Fruit fly (Drosophila melanogaster) whole organism, embryonic: ENCODE measurements around the gene CG6356.
A peak's percentile ranks its signal among the peaks of the same experiment; 100 is the strongest.

Experiments used
- Awh ChIP-seq: fragments of 200-800 bp; sonication (Bioruptor generic); IDR thresholded peaks from 2 replicates; pipeline ENCODE4, ENCODE4 v1.3.6; 2022; ENCODE audit warnings: missing biosample characterization, missing genetic modification characterization
- CG11456 ChIP-seq: fragments of 200-800 bp; sonication (Bioruptor generic); IDR thresholded peaks from 3 replicates; pipeline ENCODE4 v1.3.6; 2022; ENCODE audit warnings: missing biosample characterization, missing genetic modification characterization
- CG12219 ChIP-seq: fragments of 200-800 bp; sonication (Bioruptor generic); optimal IDR thresholded peaks from 3 replicates; lab custom pipeline; 2018; ENCODE audit warnings: missing biosample characterization, mild to moderate bottlenecking, missing genetic modification characterization
- CG12236 ChIP-seq: fragments of 200-800 bp; sonication (Bioruptor generic); optimal IDR thresholded peaks from 2 replicates; lab custom pipeline; 2016; ENCODE audit warnings: missing biosample characterization, missing genetic modification characterization
- CG14860 ChIP-seq: fragments of 200-800 bp; sonication (Bioruptor generic); IDR thresholded peaks from 3 replicates; pipeline ENCODE4 v1.3.6; 2022; ENCODE audit warnings: missing biosample characterization, missing genetic modification characterization; ENCODE audit not compliant: partially characterized antibody
- CG15269 ChIP-seq: fragments of 200-800 bp; sonication (Bioruptor generic); optimal IDR thresholded peaks from 2 replicates; lab custom pipeline; 2018; ENCODE audit warnings: missing biosample characterization, mild to moderate bottlenecking, missing genetic modification characterization, moderate library complexity
- CG15696 ChIP-seq: fragments of 200-800 bp; sonication (Bioruptor generic); optimal IDR thresholded peaks from 2 replicates; lab custom pipeline; 2019; ENCODE audit warnings: missing biosample characterization, mild to moderate bottlenecking, missing genetic modification characterization, moderate library complexity
- CG17328 ChIP-seq: fragments of 200-800 bp; sonication (Bioruptor generic); IDR thresholded peaks from 2 replicates; pipeline ENCODE4 v1.3.6; 2022; ENCODE audit warnings: missing biosample characterization, missing genetic modification characterization
- CG17361 ChIP-seq: fragments of 200-800 bp; sonication (Bioruptor generic); IDR thresholded peaks from 3 replicates; pipeline ENCODE4 v1.3.6; 2022; ENCODE audit warnings: missing biosample characterization, missing genetic modification characterization
- CG18011 ChIP-seq: fragments of 200-800 bp; sonication (Bioruptor generic); optimal IDR thresholded peaks from 2 replicates; lab custom pipeline; 2017; ENCODE audit warnings: missing biosample characterization, missing genetic modification characterization, mild to moderate bottlenecking, moderate library complexity, missing genotype
- CG18476 ChIP-seq: fragments of 200-800 bp; sonication (Bioruptor generic); optimal IDR thresholded peaks from 2 replicates; lab custom pipeline; 2016; ENCODE audit warnings: missing biosample characterization, mild to moderate bottlenecking, missing genetic modification characterization
- CG18619 ChIP-seq: fragments of 200-800 bp; sonication (Bioruptor generic); optimal IDR thresholded peaks from 3 replicates; lab custom pipeline; 2017; ENCODE audit warnings: missing biosample characterization, mild to moderate bottlenecking, missing genetic modification characterization
- CG30403 ChIP-seq: fragments of 200-800 bp; sonication (Bioruptor generic); optimal IDR thresholded peaks from 3 replicates; lab custom pipeline; 2016; ENCODE audit warnings: missing biosample characterization, missing genetic modification characterization
- CG3065 ChIP-seq: fragments of 200-800 bp; sonication (Bioruptor generic); optimal IDR thresholded peaks from 2 replicates; lab custom pipeline; 2016; ENCODE audit warnings: missing biosample characterization, missing genetic modification characterization
- CG32532 ChIP-seq: fragments of 200-800 bp; sonication (Bioruptor generic); IDR thresholded peaks from 2 replicates; pipeline ENCODE4 v1.3.6; 2022; ENCODE audit warnings: missing biosample characterization, missing genetic modification characterization
- CG34422 ChIP-seq: fragments of 200-800 bp; sonication (Bioruptor generic); IDR thresholded peaks from 3 replicates; pipeline ENCODE4 v1.3.6; 2022; ENCODE audit warnings: missing biosample characterization, missing genetic modification characterization
- CG3995 ChIP-seq: fragments of 200-800 bp; sonication (Bioruptor generic); optimal IDR thresholded peaks from 3 replicates; lab custom pipeline; 2016; ENCODE audit warnings: missing biosample characterization, missing genetic modification characterization
- CG6254 ChIP-seq: fragments of 200-800 bp; sonication (Bioruptor generic); optimal IDR thresholded peaks from 3 replicates; lab custom pipeline; 2017; ENCODE audit warnings: mild to moderate bottlenecking, missing biosample characterization, missing genetic modification reagents, missing genetic modification characterization
- CG7357 ChIP-seq: fragments of 200-800 bp; sonication (Bioruptor generic); IDR thresholded peaks from 3 replicates; pipeline ENCODE4 v1.3.6; 2022; ENCODE audit warnings: missing biosample characterization, missing genetic modification characterization
- CG8924 ChIP-seq: fragments of 200-800 bp; optimal IDR thresholded peaks from 3 replicates; lab custom pipeline; 2019; ENCODE audit warnings: missing biosample characterization, mild to moderate bottlenecking, missing genetic modification characterization, moderate library complexity
- CG9437 ChIP-seq: fragments of 200-800 bp; sonication (Bioruptor generic); optimal IDR thresholded peaks from 2 replicates; lab custom pipeline; 2018; ENCODE audit warnings: missing biosample characterization, mild to moderate bottlenecking, missing genetic modification characterization
- Dfd ChIP-seq, 2 experiments: fragments of >200 bp; optimal IDR thresholded peaks; 2 replicates each; lab custom pipeline; 2017; ENCODE audit warnings: missing biosample characterization in 2 of 2, missing genetic modification characterization in 2 of 2
- Dip3 ChIP-seq: fragments of 200-800 bp; sonication (Bioruptor generic); optimal IDR thresholded peaks from 3 replicates; lab custom pipeline; 2016; ENCODE audit warnings: missing biosample characterization, missing genetic modification characterization
- Eip74EF ChIP-seq, 2 experiments: fragments of 200-800 bp in 1 of 2; fragments of >200 bp in 1 of 2; sonication (Bioruptor generic) in 1 of 2; optimal IDR thresholded peaks; 2 replicates each; lab custom pipeline; 2017 to 2019; ENCODE audit warnings: missing biosample characterization in 2 of 2, missing genetic modification characterization in 2 of 2, mild to moderate bottlenecking in 1 of 2, moderate library complexity in 1 of 2
- Hmr ChIP-seq: fragments of 200-800 bp; sonication (Bioruptor generic); optimal IDR thresholded peaks from 3 replicates; lab custom pipeline; 2017; ENCODE audit warnings: mild to moderate bottlenecking, missing biosample characterization, missing genetic modification reagents, missing genetic modification characterization
- MBD-R2 ChIP-seq: fragments of 200-800 bp; sonication (Bioruptor generic); IDR thresholded peaks from 2 replicates; pipeline ENCODE4 v1.3.6; 2022; ENCODE audit warnings: missing biosample characterization, missing genetic modification characterization
- MESR4 ChIP-seq: fragments of 200-800 bp; sonication (Bioruptor generic); optimal IDR thresholded peaks from 2 replicates; lab custom pipeline; 2018; ENCODE audit warnings: missing biosample characterization, mild to moderate bottlenecking, missing genetic modification characterization, moderate library complexity
- Myb ChIP-seq: fragments of 200-800 bp; sonication (Bioruptor generic); optimal IDR thresholded peaks from 2 replicates; lab custom pipeline; 2016; ENCODE audit warnings: missing biosample characterization, missing genetic modification characterization
- NC2β ChIP-seq: fragments of 200-800 bp; sonication (Bioruptor generic); optimal IDR thresholded peaks from 2 replicates; lab custom pipeline; 2016; ENCODE audit warnings: missing biosample characterization, missing genetic modification characterization
- NfI ChIP-seq: fragments of 200-800 bp; sonication (Bioruptor generic); optimal IDR thresholded peaks from 3 replicates; lab custom pipeline; 2018; ENCODE audit warnings: missing biosample characterization, mild to moderate bottlenecking, missing genetic modification characterization, moderate library complexity
- Opbp ChIP-seq: fragments of 200-800 bp; sonication (Bioruptor generic); IDR thresholded peaks from 3 replicates; pipeline ENCODE4 v1.3.6; 2022; ENCODE audit warnings: missing biosample characterization, missing genetic modification characterization; ENCODE audit not compliant: partially characterized antibody
- PHDP ChIP-seq: fragments of 200-800 bp; sonication (Bioruptor generic); optimal IDR thresholded peaks from 3 replicates; lab custom pipeline; 2018; ENCODE audit warnings: missing biosample characterization, mild to moderate bottlenecking, missing genetic modification characterization, moderate library complexity
- Ravus ChIP-seq: fragments of 200-800 bp; sonication (Bioruptor generic); IDR thresholded peaks from 2 replicates; pipeline ENCODE4 v1.3.6; 2022; ENCODE audit warnings: missing biosample characterization, missing genetic modification characterization
- Sin3A ChIP-seq: fragments of >200 bp; optimal IDR thresholded peaks from 2 replicates; lab custom pipeline; 2018
- Xrp1 ChIP-seq: fragments of 200-800 bp; sonication (Bioruptor generic); IDR thresholded peaks from 2 replicates; pipeline ENCODE4 v1.3.6; 2022; ENCODE audit warnings: missing biosample characterization, missing genetic modification characterization
- abd-A ChIP-seq: fragments of 200-800 bp; sonication (Bioruptor generic); optimal IDR thresholded peaks from 3 replicates; lab custom pipeline; 2019; ENCODE audit warnings: missing biosample characterization, mild to moderate bottlenecking, missing genetic modification characterization, moderate library complexity
- ash1 ChIP-seq: fragments of 200-800 bp; sonication (Bioruptor generic); optimal IDR thresholded peaks from 2 replicates; lab custom pipeline; 2018; ENCODE audit warnings: missing biosample characterization, mild to moderate bottlenecking, missing genetic modification characterization
- chinmo ChIP-seq: fragments of 200-800 bp; sonication (Bioruptor generic); IDR thresholded peaks from 4 replicates; pipeline ENCODE4 v1.3.6; 2022; ENCODE audit warnings: missing biosample characterization, missing genetic modification characterization; ENCODE audit not compliant: partially characterized antibody
- cwo ChIP-seq: fragments of 200-800 bp; sonication (Bioruptor generic); optimal IDR thresholded peaks from 3 replicates; lab custom pipeline; 2017; ENCODE audit warnings: missing biosample characterization, missing genetic modification characterization, mild to moderate bottlenecking, moderate library complexity, missing genetic modification reagents
- esg ChIP-seq: fragments of 200-800 bp; sonication (Bioruptor generic); conservative IDR thresholded peaks from 2 replicates; pipeline ENCODE4 v1.3.6; 2022; ENCODE audit warnings: missing biosample characterization, missing genetic modification characterization
- eyg ChIP-seq: fragments of 200-800 bp; sonication (Bioruptor generic); optimal IDR thresholded peaks from 3 replicates; lab custom pipeline; 2016; ENCODE audit warnings: missing biosample characterization, missing genetic modification characterization
- gro ChIP-seq: fragments of 200-800 bp; sonication (Bioruptor generic); optimal IDR thresholded peaks from 2 replicates; lab custom pipeline; 2016; ENCODE audit warnings: missing biosample characterization, missing genetic modification characterization
- jigr1 ChIP-seq: fragments of 200-800 bp; sonication (Bioruptor generic); IDR thresholded peaks from 3 replicates; pipeline ENCODE4 v1.3.6; 2022; ENCODE audit warnings: missing biosample characterization, missing genetic modification characterization
- lov ChIP-seq, 2 experiments: fragments of 200-800 bp in 1 of 2; fragments of >200 bp in 1 of 2; sonication (Bioruptor generic) in 1 of 2; IDR thresholded peaks in 1 of 2; optimal IDR thresholded peaks in 1 of 2; 2 replicates in 1 of 2; 3 replicates in 1 of 2; pipeline versions ENCODE4 v1.3.6 to Lab custom; 2017 to 2022; ENCODE audit warnings: missing biosample characterization in 1 of 2, missing genetic modification characterization in 1 of 2
- odd ChIP-seq: fragments of 200-800 bp; sonication (Bioruptor generic); optimal IDR thresholded peaks from 2 replicates; lab custom pipeline; 2017; ENCODE audit warnings: missing biosample characterization, mild to moderate bottlenecking, missing genetic modification characterization
- scrt ChIP-seq: fragments of 200-800 bp; sonication (Bioruptor generic); optimal IDR thresholded peaks from 2 replicates; lab custom pipeline; 2018; ENCODE audit warnings: missing biosample characterization, mild to moderate bottlenecking, missing genetic modification characterization, moderate library complexity
- sqz ChIP-seq: fragments of 200-800 bp; sonication (Bioruptor generic); optimal IDR thresholded peaks from 3 replicates; lab custom pipeline; 2018; ENCODE audit warnings: missing biosample characterization, mild to moderate bottlenecking, missing genetic modification characterization
- tgo ChIP-seq: fragments of 200-800 bp; sonication (Bioruptor generic); IDR thresholded peaks from 3 replicates; pipeline ENCODE4 v1.3.6; 2022; ENCODE audit warnings: missing biosample characterization, missing genetic modification characterization

Gene CG6356

DNA sequence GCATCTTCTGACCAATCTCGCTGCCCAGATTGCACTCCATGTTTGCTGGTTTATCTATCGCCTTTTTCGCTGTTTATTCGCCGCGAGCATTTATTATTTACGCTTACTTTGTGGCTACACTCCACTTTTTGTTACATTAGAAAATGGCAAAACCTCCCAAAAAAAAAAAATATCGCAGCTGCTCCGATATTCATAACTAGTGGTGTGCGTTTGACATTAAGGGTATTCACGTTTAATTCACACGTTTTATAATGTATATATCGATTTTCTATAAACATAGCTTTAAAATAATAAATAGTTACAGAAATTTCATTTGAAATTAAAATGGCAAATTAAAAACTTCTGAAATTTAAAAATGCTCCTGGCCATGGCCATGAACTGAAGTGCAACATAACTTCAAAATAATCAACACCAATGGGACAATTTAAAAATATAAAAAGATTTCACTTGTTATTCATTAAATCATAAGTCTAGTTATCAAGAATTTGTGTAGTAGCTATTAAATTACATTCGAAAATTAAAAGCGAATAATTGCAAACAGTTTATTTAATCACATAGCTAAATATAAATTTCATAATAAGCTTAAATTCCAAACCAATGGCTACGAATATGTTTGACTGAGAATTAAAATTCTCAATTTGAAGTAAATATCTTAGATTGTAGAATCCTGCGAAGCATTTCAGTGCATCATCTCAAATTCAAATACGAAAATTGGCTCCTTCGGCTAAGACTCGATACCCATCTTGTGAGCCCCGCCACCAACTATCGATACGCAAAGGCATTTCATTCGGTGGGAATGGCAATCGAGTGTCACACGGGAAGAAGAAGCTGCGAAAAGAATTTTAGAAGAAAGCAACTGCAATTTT lies 34.7 kb downstream of the CG6356 start, which contains the start of the genes Nab2 and BRWD3 (continued):
- TF ChIP-seq Hmr (GFP tag; lab: Kevin White, UChicago), result no peak
- TF ChIP-seq CG18011 (GFP tag; lab: Kevin White, UChicago), result no peak
- TF ChIP-seq CG9437 (GFP tag; lab: Kevin White, UChicago), result peak; percentile 33
- no peak for TF ChIP-seq Dip3
- no peak for TF ChIP-seq CG6254 (GFP tag; lab: Kevin White, UChicago)
- peak; percentile 44 for TF ChIP-seq CG18476 (GFP tag; lab: Kevin White, UChicago)
- TF ChIP-seq CG3995, result no peak
- no peak for TF ChIP-seq jigr1 (GFP tag; lab: Robert Waterston, UW)
- peak; percentile 18 for TF ChIP-seq Sin3A
- TF ChIP-seq PHDP (tag; lab: Kevin White, UChicago), result no peak
- TF ChIP-seq Awh (GFP tag; lab: Robert Waterston, UW), result no peak
- TF ChIP-seq Ravus (GFP tag; lab: Robert Waterston, UW), result no peak
- peak; percentile 67 for TF ChIP-seq MBD-R2
- peak; percentile 28 for TF ChIP-seq CG15696 (tag; lab: Kevin White, UChicago)
- TF ChIP-seq NC2β (GFP tag; lab: Kevin White, UChicago), result no peak
- TF ChIP-seq CG14860, result peak; percentile 42; the same call in 2 of the 3 replicates
- peak; percentile 45; the same call in 1 of the 4 replicates for TF ChIP-seq chinmo (GFP tag; lab: Robert Waterston, UW)
- peak; percentile 73 for TF ChIP-seq CG30403 (GFP tag; lab: Kevin White, UChicago)
- no peak for TF ChIP-seq abd-A
- TF ChIP-seq CG17328 (GFP tag; lab: Robert Waterston, UW), result peak; percentile 49; the same call in 1 of the 2 replicates
- TF ChIP-seq tgo (GFP tag; lab: Robert Waterston, UW), result no peak
- no peak for TF ChIP-seq ash1 (GFP tag; lab: Kevin White, UChicago)
- no peak for TF ChIP-seq cwo (GFP tag; lab: Kevin White, UChicago)
- peak; percentile 45; the same call in 2 of the 3 replicates for TF ChIP-seq CG34422
- no peak for TF ChIP-seq CG12236 (GFP tag; lab: Kevin White, UChicago)
- no peak; the same call in 2 of the 3 replicates for TF ChIP-seq CG17361
- peak; percentile 41; the same call in 1 of the 3 replicates for TF ChIP-seq CG7357 (GFP tag; lab: Robert Waterston, UW)
- TF ChIP-seq odd (GFP tag; lab: Kevin White, UChicago), result no peak
- peak; percentile 31 for TF ChIP-seq NfI (GFP tag; lab: Kevin White, UChicago)
- TF ChIP-seq CG3065, result no peak
- TF ChIP-seq CG8924 (tag; lab: Kevin White, UChicago), result peak; percentile 42
- TF ChIP-seq gro (GFP tag; lab: Kevin White, UChicago), result no peak
- TF ChIP-seq Myb (GFP tag; lab: Kevin White, UChicago), result no peak
- TF ChIP-seq scrt (GFP tag; lab: Kevin White, UChicago), result no peak
- TF ChIP-seq Eip74EF (GFP tag; optimal IDR thresholded peaks at IDR 0.05; lab: Kevin White, UChicago), result no peak
- TF ChIP-seq lov (optimal IDR thresholded peaks at IDR 0.05; lab: Kevin White, UChicago), result no peak
- TF ChIP-seq lov (GFP tag; IDR thresholded peaks at IDR 0.05; lab: Robert Waterston, UW), result 0 out of 3 replicates have a peak, but pooled peaks have one; percentile 17
- TF ChIP-seq CG12219, result no peak
- peak; percentile 85 for TF ChIP-seq Opbp (GFP tag; lab: Robert Waterston, UW)
- no peak; the same call in 1 of the 2 replicates for TF ChIP-seq esg (GFP tag; lab: Robert Waterston, UW)
- peak; percentile 50 for TF ChIP-seq sqz (GFP tag; lab: Kevin White, UChicago)
- TF ChIP-seq CG11456 (GFP tag; lab: Robert Waterston, UW), result peak; percentile 51; the same call in 2 of the 3 replicates
- peak; percentile 79 for TF ChIP-seq MESR4 (GFP tag; lab: Kevin White, UChicago)
- no peak for TF ChIP-seq CG15269 (tag; lab: Kevin White, UChicago)
- no peak for TF ChIP-seq eyg (GFP tag; lab: Kevin White, UChicago)
- TF ChIP-seq Dfd (GFP tag; optimal IDR thresholded peaks at IDR 0.05; lab: Kevin White, UChicago), result no peak
- peak; percentile 49; the same call in 1 of the 2 replicates for TF ChIP-seq CG32532 (GFP tag; lab: Robert Waterston, UW)
- TF ChIP-seq Xrp1 (GFP tag; lab: Robert Waterston, UW), result peak; percentile 47; the same call in 1 of the 2 replicates
- TF ChIP-seq CG18619, result peak; percentile 45
